Worm (Caenorhabditis elegans): ENCODE measurements around the gene F19C7.3.

- TF ChIP-seq dao-5 (tag; optimal IDR thresholded peaks at IDR 0.05) = no peak
- no peak for TF ChIP-seq him-1 (tag; optimal IDR thresholded peaks at IDR 0.05)
- no peak for TF ChIP-seq W03F9.2 (tag; optimal IDR thresholded peaks at IDR 0.05)
Measured at ce11 chrIV:4564541-4564940, 32.4 kb upstream of the F19C7.3 start.
